Fruit fly (Drosophila melanogaster) whole organism, wandering third instar larva: ENCODE measurements around the gene Fur2.

Experiments
- Abd-B ChIP-seq: fragments of >200 bp; optimal IDR thresholded peaks from 2 replicates; lab custom pipeline; 2017; ENCODE audit warnings: missing biosample characterization, missing genetic modification characterization
- CG32264 ChIP-seq: fragments of 200-800 bp; sonication (Bioruptor generic); optimal IDR thresholded peaks from 2 replicates; lab custom pipeline; 2016; ENCODE audit warnings: missing biosample characterization, missing genetic modification characterization
- CG9705 ChIP-seq: fragments of 200-800 bp; sonication (Bioruptor generic); optimal IDR thresholded peaks from 2 replicates; lab custom pipeline; 2018; ENCODE audit warnings: missing biosample characterization, mild to moderate bottlenecking, missing genetic modification characterization
- CrebA ChIP-seq: fragments of 200-800 bp; sonication (Bioruptor generic); optimal IDR thresholded peaks from 2 replicates; lab custom pipeline; 2016; ENCODE audit warnings: missing biosample characterization, mild to moderate bottlenecking, missing genetic modification characterization, borderline replicate concordance
- Dif ChIP-seq: fragments of 200-275, 200-300 bp; sonication (Bioruptor generic); optimal IDR thresholded peaks from 2 replicates; lab custom pipeline; 2018; ENCODE audit warnings: missing biosample characterization, missing genetic modification characterization; ENCODE audit not compliant: partially characterized antibody
- GATAd ChIP-seq: sonication (Bioruptor generic); optimal IDR thresholded peaks from 2 replicates; lab custom pipeline; 2016; ENCODE audit warnings: missing biosample characterization, missing genetic modification characterization
- HLH106 ChIP-seq: fragments of 200-800 bp; optimal IDR thresholded peaks from 3 replicates; lab custom pipeline; 2019; ENCODE audit warnings: missing biosample characterization, mild to moderate bottlenecking, missing genetic modification characterization, moderate library complexity
- Jra ChIP-seq: sonication (Bioruptor generic); optimal IDR thresholded peaks from 2 replicates; lab custom pipeline; 2016; ENCODE audit warnings: missing biosample characterization, missing genetic modification characterization
- Mio ChIP-seq: sonication (Bioruptor generic); optimal IDR thresholded peaks from 2 replicates; lab custom pipeline; 2016; ENCODE audit warnings: missing biosample characterization, missing genetic modification characterization
- Myc ChIP-seq: fragments of >200 bp; optimal IDR thresholded peaks from 2 replicates; lab custom pipeline; 2017
- Vsx2 ChIP-seq: fragments of 200-300, 225-300 bp; sonication (Bioruptor generic); optimal IDR thresholded peaks from 2 replicates; lab custom pipeline; 2018; ENCODE audit warnings: missing biosample characterization, missing genetic modification characterization; ENCODE audit not compliant: partially characterized antibody
- br ChIP-seq: fragments of 200-800 bp; sonication (Bioruptor generic); optimal IDR thresholded peaks from 2 replicates; lab custom pipeline; 2016; ENCODE audit warnings: missing biosample characterization, missing genetic modification characterization
- dmrt93B ChIP-seq: fragments of 200-800 bp; sonication (Bioruptor generic); optimal IDR thresholded peaks from 2 replicates; lab custom pipeline; 2018; ENCODE audit warnings: missing biosample characterization, mild to moderate bottlenecking, missing genetic modification characterization
- dsf ChIP-seq: sonication (Bioruptor generic); optimal IDR thresholded peaks from 2 replicates; lab custom pipeline; 2016; ENCODE audit warnings: missing biosample characterization, missing genetic modification characterization, borderline replicate concordance
- h ChIP-seq: fragments of 200-800 bp; sonication (Bioruptor generic); optimal IDR thresholded peaks from 3 replicates; lab custom pipeline; 2016; ENCODE audit warnings: missing biosample characterization, mild to moderate bottlenecking, missing genetic modification characterization
- jim ChIP-seq: fragments of 175-275, 200-325 bp; sonication (Bioruptor generic); optimal IDR thresholded peaks from 2 replicates; lab custom pipeline; 2016; ENCODE audit warnings: missing biosample characterization, mild to moderate bottlenecking, missing genetic modification characterization
- pan ChIP-seq: fragments of >200 bp; optimal IDR thresholded peaks from 2 replicates; lab custom pipeline; 2017
- psq ChIP-seq: fragments of 200-800 bp; sonication (Bioruptor generic); optimal IDR thresholded peaks from 3 replicates; lab custom pipeline; 2017; ENCODE audit warnings: missing biosample characterization, mild to moderate bottlenecking, missing genetic modification characterization, moderate library complexity
- rgr ChIP-seq: fragments of 200-800 bp; sonication (Bioruptor generic); optimal IDR thresholded peaks from 3 replicates; lab custom pipeline; 2016; ENCODE audit warnings: missing biosample characterization, mild to moderate bottlenecking, missing genetic modification characterization
- sage ChIP-seq: fragments of 200-800 bp; sonication (Bioruptor generic); optimal IDR thresholded peaks from 2 replicates; lab custom pipeline; 2016; ENCODE audit warnings: missing biosample characterization, mild to moderate bottlenecking, missing genetic modification characterization
- tai ChIP-seq: sonication (Bioruptor generic); optimal IDR thresholded peaks from 2 replicates; lab custom pipeline; 2016; ENCODE audit warnings: missing biosample characterization, missing genetic modification characterization
- woc ChIP-seq: sonication (Bioruptor generic); optimal IDR thresholded peaks from 2 replicates; lab custom pipeline; 2016; ENCODE audit warnings: missing biosample characterization, mild to moderate bottlenecking, missing genetic modification characterization

The Fur2 gene

dm6 chrX:16427786-16428400 lies 55.0 kb downstream of the Fur2 start:
- no peak for TF ChIP-seq h (GFP tag; lab: Kevin White, UChicago)
- TF ChIP-seq rgr (GFP tag; lab: Kevin White, UChicago), result no peak
- no peak for TF ChIP-seq Abd-B (GFP tag; lab: Kevin White, UChicago)
- no peak for TF ChIP-seq CG32264
- TF ChIP-seq dmrt93B, result no peak
- no peak for TF ChIP-seq Vsx2
- TF ChIP-seq GATAd (GFP tag; lab: Kevin White, UChicago), result no peak
- peak; percentile 70 for TF ChIP-seq psq
- peak; percentile 88 for TF ChIP-seq Myc (lab: Kevin White, UChicago)
- TF ChIP-seq br (GFP tag; lab: Kevin White, UChicago), result no peak
- TF ChIP-seq Dif (GFP tag; lab: Kevin White, UChicago), result no peak
- no peak for TF ChIP-seq CrebA (GFP tag; lab: Kevin White, UChicago)
- TF ChIP-seq dsf (GFP tag; lab: Kevin White, UChicago), result no peak
- no peak for TF ChIP-seq tai (GFP tag; lab: Kevin White, UChicago)
- no peak for TF ChIP-seq CG9705
- TF ChIP-seq jim, result no peak
- no peak for TF ChIP-seq Jra
- peak; percentile 68 for TF ChIP-seq woc (GFP tag; lab: Kevin White, UChicago)
- no peak for TF ChIP-seq Mio (GFP tag; lab: Kevin White, UChicago)
- no peak for TF ChIP-seq HLH106 (tag; lab: Kevin White, UChicago)
- TF ChIP-seq, all 38 proteins: peak for 3

DNA sequence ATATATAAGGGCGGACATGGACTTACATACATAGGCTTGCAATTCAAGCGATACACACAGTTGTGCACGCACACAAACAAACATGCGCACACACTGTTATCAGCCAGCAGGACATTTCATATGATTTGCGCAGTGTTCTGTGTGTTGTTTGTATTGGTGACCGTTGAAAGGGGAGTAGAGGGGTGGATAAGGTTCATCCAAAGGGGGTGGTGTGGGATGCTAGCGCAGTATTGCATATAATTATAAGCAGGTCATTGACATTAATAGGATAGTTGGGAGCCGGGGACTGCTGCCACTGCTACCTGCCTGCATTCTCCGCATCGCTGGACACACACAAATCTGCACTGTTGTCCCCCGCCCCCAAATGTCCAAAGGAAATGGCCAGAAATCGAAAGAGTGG lies 55.6 kb downstream of the Fur2 start:
- TF ChIP-seq pan (lab: Kevin White, UChicago), result no peak
- TF ChIP-seq sage (GFP tag; lab: Kevin White, UChicago), result no peak
- TF ChIP-seq tai (GFP tag; lab: Kevin White, UChicago), result no peak
